Worm (Caenorhabditis elegans) whole organism, early embryonic: ENCODE measurements around the gene Y25C1A.13.

Source experiments
- ama-1 ChIP-seq: fragments of 150-350 bp; optimal IDR thresholded peaks from 2 replicates; lab custom pipeline; 2014
- ceh-13 ChIP-seq: fragments of 200-800 bp; sonication (Bioruptor generic); optimal IDR thresholded peaks from 2 replicates; lab custom pipeline; 2018; ENCODE audit warnings: mild to moderate bottlenecking, missing genetic modification characterization, missing compliant biosample characterization
- ets-7 ChIP-seq: sonication (generic microtip); optimal IDR thresholded peaks from 2 replicates; lab custom pipeline; 2016; ENCODE audit warnings: missing genotype, missing genetic modification characterization, missing compliant biosample characterization
- flt-1 ChIP-seq: fragments of 200-800 bp; sonication (Bioruptor generic); IDR thresholded peaks from 2 replicates; pipeline ENCODE4 v1.3.6; 2022; ENCODE audit warnings: missing genetic modification characterization, missing compliant biosample characterization
- hmbx-1 ChIP-seq: sonication (generic microtip); optimal IDR thresholded peaks from 2 replicates; lab custom pipeline; 2016; ENCODE audit warnings: mild to moderate bottlenecking, missing genetic modification characterization, missing compliant biosample characterization
- hnd-1 ChIP-seq: sonication (generic microtip); optimal IDR thresholded peaks from 2 replicates; lab custom pipeline; 2016; ENCODE audit warnings: missing genetic modification characterization, missing compliant biosample characterization
- scrt-1 ChIP-seq: fragments of 200-800 bp; sonication (Bioruptor generic); IDR thresholded peaks from 2 replicates; pipeline ENCODE4 v1.3.6; 2022; ENCODE audit warnings: missing genetic modification characterization, missing compliant biosample characterization
- sea-1 ChIP-seq: fragments of 200-800 bp; sonication (Bioruptor generic); conservative IDR thresholded peaks from 2 replicates; pipeline ENCODE4 v1.3.6; 2022; ENCODE audit warnings: missing genetic modification characterization, missing compliant biosample characterization

- no peak for TF ChIP-seq ama-1 (lab: Kevin White, UChicago)
- no peak for TF ChIP-seq sea-1
- no peak for TF ChIP-seq ets-7 (tag; lab: Kevin White, UChicago)
- no peak for TF ChIP-seq scrt-1 (GFP tag; lab: Robert Waterston, UW)
- no peak for TF ChIP-seq hnd-1
- TF ChIP-seq ceh-13 (GFP tag; lab: Kevin White, UChicago) = no peak
- no peak for TF ChIP-seq flt-1
- TF ChIP-seq hmbx-1 (tag; lab: Kevin White, UChicago) = no peak
Measured at ce11 chrII:3061605-3062004, 49.4 kb downstream of the Y25C1A.13 start.
